Fruit fly (Drosophila melanogaster): ENCODE results near the gene CG4213.
A peak's percentile ranks its signal among the peaks of the same experiment; 100 is the strongest.

Gene CG4213

dm6 chr2L:414593-415399 lies 12.8 kb upstream of the CG4213 start, which contains the start of the genes AP-2alpha and ebi (continued):
- TF ChIP-seq CG12659 (GFP tag; optimal IDR thresholded peaks at IDR 0.05) (peak; percentile 95), Atf-2 (GFP tag; optimal IDR thresholded peaks at IDR 0.05) (peak; percentile 94), pros (GFP tag; optimal IDR thresholded peaks at IDR 0.05) (no peak), CG15073 (GFP tag; optimal IDR thresholded peaks at IDR 0.05) (peak; percentile 24), CG17912 (GFP tag; optimal IDR thresholded peaks at IDR 0.05) (peak; percentile 13), Mes4 (GFP tag; optimal IDR thresholded peaks at IDR 0.05) (peak; percentile 91), CG34224 (GFP tag; IDR thresholded peaks at IDR 0.05; ENCODE audit: partially characterized antibody) (no peak), CG11696 (GFP tag; IDR thresholded peaks at IDR 0.05) (0 out of 2 replicates have a peak, but pooled peaks have one; percentile 10), stc (GFP tag; IDR thresholded peaks at IDR 0.05) (0 out of 2 replicates have a peak, but pooled peaks have one; percentile 45), Ptx1 (GFP tag; IDR thresholded peaks at IDR 0.05) (peak; percentile 93), run (tag; optimal IDR thresholded peaks at IDR 0.05) (no peak), so (GFP tag; IDR thresholded peaks at IDR 0.05) (peak; percentile 72; the same call in 2 of the 3 replicates), Xrp1 (GFP tag; IDR thresholded peaks at IDR 0.05) (peak; percentile 84), inv (GFP tag; IDR thresholded peaks at IDR 0.05; ENCODE audit: partially characterized antibody) (no peak), fd96Cb (tag; optimal IDR thresholded peaks at IDR 0.05) (peak; percentile 78), BEAF-32 (GFP tag; optimal IDR thresholded peaks at IDR 0.05) (peak; percentile 59), Tbp (GFP tag; optimal IDR thresholded peaks at IDR 0.05) (no peak), D19A (tag; optimal IDR thresholded peaks at IDR 0.05) (peak; percentile 67), Dbx (GFP tag; IDR thresholded peaks at IDR 0.05) (peak; percentile 91), CG17612 (GFP tag; IDR thresholded peaks at IDR 0.05) (peak; percentile 38; the same call in 1 of the 2 replicates), CG15011 (GFP tag; optimal IDR thresholded peaks at IDR 0.05) (peak; percentile 61), CG4424 (GFP tag; optimal IDR thresholded peaks at IDR 0.05) (peak; percentile 92), Pdp1 (GFP tag; optimal IDR thresholded peaks at IDR 0.05) (peak; percentile 91 to 94), zfh2 (GFP tag; optimal IDR thresholded peaks at IDR 0.05) (peak; percentile 96), esg (GFP tag; conservative IDR thresholded peaks at IDR 0.05) (peak; percentile 92), her (GFP tag; optimal IDR thresholded peaks at IDR 0.05) (peak; percentile 93), CG1602 (GFP tag; optimal IDR thresholded peaks at IDR 0.05) (peak; percentile 88), Hmx (GFP tag; optimal IDR thresholded peaks at IDR 0.05) (peak; percentile 66), Kr (GFP tag; optimal IDR thresholded peaks at IDR 0.05) (peak; percentile 29), CG15601 (tag; optimal IDR thresholded peaks at IDR 0.05) (peak; percentile 78), dmrt99B (tag; optimal IDR thresholded peaks at IDR 0.05) (no peak), CG15479 (GFP tag; optimal IDR thresholded peaks at IDR 0.05) (peak; percentile 96), CG10543 (GFP tag; optimal IDR thresholded peaks at IDR 0.05) (peak; percentile 90), Sin3A (optimal IDR thresholded peaks at IDR 0.05) (peak; percentile 100), Ssrp (tag; optimal IDR thresholded peaks at IDR 0.05) (peak; percentile 84), CG4360 (GFP tag; IDR thresholded peaks at IDR 0.05) (no peak), CG11560 (tag; IDR thresholded peaks at IDR 0.05) (peak; percentile 82), CG10209 (GFP tag; optimal IDR thresholded peaks at IDR 0.05) (peak; percentile 86), CG7928 (GFP tag; optimal IDR thresholded peaks at IDR 0.05) (peak; percentile 98), CG17359 (tag; optimal IDR thresholded peaks at IDR 0.05) (peak; percentile 62), Neu2 (GFP tag; optimal IDR thresholded peaks at IDR 0.05; ENCODE audit: borderline replicate concordance) (peak; percentile 79), CG14710 (tag; optimal IDR thresholded peaks at IDR 0.05) (peak; percentile 90), sd (tag; optimal IDR thresholded peaks at IDR 0.05) (peak; percentile 53), Aef1 (GFP tag; IDR thresholded peaks at IDR 0.05) (peak; percentile 92), pho (GFP tag; optimal IDR thresholded peaks at IDR 0.05) (peak; percentile 95), row (GFP tag; IDR thresholded peaks at IDR 0.05) (peak; percentile 98), CkIIα-i1 (GFP tag; IDR thresholded peaks at IDR 0.05) (no peak), lbe (GFP tag; optimal IDR thresholded peaks at IDR 0.05) (peak; percentile 52), Ravus (GFP tag; IDR thresholded peaks at IDR 0.05) (peak; percentile 39; the same call in 1 of the 2 replicates)

Data from whole organism, embryonic.